Worm (Caenorhabditis elegans) whole organism, L1 larva: Measurements from ENCODE around the gene F35C5.12.

ENCODE experiments used
- blmp-1 ChIP-seq: fragments of 150-350 bp; optimal IDR thresholded peaks from 2 replicates; lab custom pipeline; 2014; ENCODE audit warnings: missing biosample characterization, missing genetic modification characterization
- ceh-82 ChIP-seq, 3 experiments: fragments of 150-350 bp in 1 of 3; sonication (generic microtip) in 2 of 3; optimal IDR thresholded peaks; 2 replicates each; lab custom pipeline; 2014 to 2017; ENCODE audit warnings: missing biosample characterization in 3 of 3, missing genetic modification characterization in 3 of 3
- egl-13 ChIP-seq: sonication (generic microtip); optimal IDR thresholded peaks from 2 replicates; lab custom pipeline; 2016; ENCODE audit warnings: missing genotype, missing genetic modification reagents, missing genetic modification characterization, missing compliant biosample characterization
- elt-3 ChIP-seq, 6 experiments: fragments of 150-350 bp in 1 of 6; sonication (generic microtip); optimal IDR thresholded peaks; 2 replicates each; lab custom pipeline; 2017 to 2018; ENCODE audit warnings: missing biosample characterization in 6 of 6, missing genetic modification characterization in 6 of 6, inconsistent platforms in 1 of 6
- fkh-4 ChIP-seq: sonication (generic microtip); optimal IDR thresholded peaks from 2 replicates; lab custom pipeline; 2016; ENCODE audit warnings: missing compliant biosample characterization, missing genetic modification characterization, borderline replicate concordance
- grh-1 ChIP-seq: fragments of 200-800 bp; sonication (Bioruptor generic); IDR thresholded peaks from 2 replicates; pipeline ENCODE4 v1.3.6; 2022; ENCODE audit warnings: missing genetic modification reagents, missing genetic modification characterization, missing compliant biosample characterization
- hpl-2 ChIP-seq: fragments of 150-350 bp; optimal IDR thresholded peaks from 2 replicates; lab custom pipeline; 2014; ENCODE audit warnings: missing biosample characterization, missing genetic modification reagents, missing genetic modification characterization
- rnt-1 ChIP-seq: sonication (generic microtip); optimal IDR thresholded peaks from 2 replicates; lab custom pipeline; 2016; ENCODE audit warnings: mild to moderate bottlenecking, missing genetic modification characterization, moderate library complexity, missing compliant biosample characterization
- skn-1 ChIP-seq: fragments of 150-350 bp; optimal IDR thresholded peaks from 2 replicates; lab custom pipeline; 2014; ENCODE audit warnings: missing biosample characterization, missing genetic modification characterization
- snpc-4 ChIP-seq: fragments of 150-350 bp; optimal IDR thresholded peaks from 2 replicates; lab custom pipeline; 2014; ENCODE audit warnings: missing biosample characterization, missing genetic modification characterization
- tbx-2 ChIP-seq: sonication (generic microtip); optimal IDR thresholded peaks from 2 replicates; lab custom pipeline; 2016; ENCODE audit warnings: missing genetic modification characterization, missing compliant biosample characterization
- ztf-11 ChIP-seq, 2 experiments: sonication (generic microtip); optimal IDR thresholded peaks; 2 replicates each; lab custom pipeline; 2016 to 2017; ENCODE audit warnings: missing genetic modification characterization in 2 of 2, missing biosample characterization in 1 of 2, missing compliant biosample characterization in 1 of 2

DNA sequence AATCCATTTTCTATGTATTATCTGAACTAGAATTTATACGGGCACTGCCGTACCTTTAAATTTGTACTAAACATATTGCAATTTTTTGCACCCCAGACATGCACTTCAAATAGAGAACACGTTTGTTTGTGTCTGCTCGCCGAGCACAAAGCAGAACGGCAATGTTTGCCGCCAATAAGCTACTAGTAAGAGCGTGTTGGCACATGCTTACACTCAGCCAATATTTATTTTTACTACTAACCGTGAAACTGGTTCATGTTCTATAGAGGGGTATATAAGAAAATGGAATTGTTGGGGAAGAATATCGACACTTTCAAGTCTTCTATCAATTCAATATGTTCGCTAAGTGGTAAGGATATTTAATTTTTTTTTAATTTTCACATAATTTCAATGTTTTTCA is 7.3 kb downstream of the F35C5.12 start, which contains the start of gene nspb-11:
- TF ChIP-seq egl-13 (tag; lab: Kevin White, UChicago) (no peak), rnt-1 (tag; lab: Kevin White, UChicago) (no peak), fkh-4 (tag; lab: Kevin White, UChicago) (no peak), ceh-82 (tag; optimal IDR thresholded peaks at IDR 0.05; lab: Kevin White, UChicago) (no peak), ztf-11 (tag; optimal IDR thresholded peaks at IDR 0.05; lab: Kevin White, UChicago) (no peak), tbx-2 (tag; lab: Kevin White, UChicago) (no peak), skn-1 (tag; lab: Kevin White, UChicago) (no peak), grh-1 (GFP tag; lab: Robert Waterston, UW) (no peak), hpl-2 (GFP tag; lab: Kevin White, UChicago) (no peak), snpc-4 (tag; lab: Kevin White, UChicago) (no peak), elt-3 (tag; optimal IDR thresholded peaks at IDR 0.05; lab: Kevin White, UChicago) (no peak), blmp-1 (no peak)
